Worm (Caenorhabditis elegans) whole organism, L1 larva: ENCODE results near the gene znf-706.

Source experiments
- F16B12.6 ChIP-seq: fragments of 150-350 bp; optimal IDR thresholded peaks from 2 replicates; lab custom pipeline; 2014; ENCODE audit warnings: missing biosample characterization, missing genetic modification characterization
- Y116A8C.19 ChIP-seq: sonication (generic microtip); optimal IDR thresholded peaks from 2 replicates; lab custom pipeline; 2016; ENCODE audit warnings: missing compliant biosample characterization, missing genetic modification characterization, borderline replicate concordance
- blmp-1 ChIP-seq: fragments of 150-350 bp; optimal IDR thresholded peaks from 2 replicates; lab custom pipeline; 2014; ENCODE audit warnings: missing biosample characterization, missing genetic modification characterization
- ceh-82 ChIP-seq, 3 experiments: fragments of 150-350 bp in 1 of 3; sonication (generic microtip) in 2 of 3; optimal IDR thresholded peaks; 2 replicates each; lab custom pipeline; 2014 to 2017; ENCODE audit warnings: missing biosample characterization in 3 of 3, missing genetic modification characterization in 3 of 3
- ces-1 ChIP-seq: fragments of 150-350 bp; optimal IDR thresholded peaks from 2 replicates; lab custom pipeline; 2014; ENCODE audit warnings: missing biosample characterization, missing genetic modification reagents, missing genetic modification characterization
- dpl-1 ChIP-seq, 3 experiments: fragments of 150-350 bp in 2 of 3; sonication (generic microtip) in 1 of 3; optimal IDR thresholded peaks; 2 replicates each; lab custom pipeline; 2014 to 2017; ENCODE audit warnings: missing biosample characterization in 3 of 3, missing genetic modification characterization in 3 of 3, missing genetic modification reagents in 3 of 3
- dsc-1 ChIP-seq: sonication (generic microtip); optimal IDR thresholded peaks from 2 replicates; lab custom pipeline; 2016; ENCODE audit warnings: mild to moderate bottlenecking, missing genetic modification characterization, missing compliant biosample characterization
- efl-1 ChIP-seq, 4 experiments: fragments of 150-350 bp; optimal IDR thresholded peaks in 3 of 4; peaks in 1 of 4; 1 replicate in 1 of 4; 2 replicates in 3 of 4; lab custom pipeline; 2014; ENCODE audit warnings: missing biosample characterization in 2 of 4, missing genetic modification characterization in 2 of 4, missing genetic modification reagents in 2 of 4
- fos-1 ChIP-seq: fragments of 150-350 bp; optimal IDR thresholded peaks from 2 replicates; lab custom pipeline; 2014; ENCODE audit warnings: missing biosample characterization, missing genetic modification characterization
- hlh-17 ChIP-seq: fragments of 200-800 bp; sonication (Bioruptor generic); optimal IDR thresholded peaks from 2 replicates; lab custom pipeline; 2018; ENCODE audit warnings: missing genetic modification characterization, mild to moderate bottlenecking, missing compliant biosample characterization, moderate library complexity, borderline replicate concordance
- lin-13 ChIP-seq: fragments of 150-350 bp; optimal IDR thresholded peaks from 2 replicates; lab custom pipeline; 2014; ENCODE audit warnings: missing biosample characterization, missing genetic modification reagents, missing genetic modification characterization
- lin-15B ChIP-seq: fragments of 150-350 bp; sonication (generic microtip); optimal IDR thresholded peaks from 3 replicates; lab custom pipeline; 2014; ENCODE audit warnings: missing biosample characterization, missing genetic modification characterization
- lin-35 ChIP-seq, 2 experiments: fragments of 150-350 bp; optimal IDR thresholded peaks; 2 replicates each; lab custom pipeline; 2014; ENCODE audit warnings: missing biosample characterization in 2 of 2, missing genetic modification characterization in 2 of 2, missing genetic modification reagents in 2 of 2
- lsy-2 ChIP-seq, 2 experiments: fragments of 150-350 bp; optimal IDR thresholded peaks; 2 replicates each; lab custom pipeline; 2014; ENCODE audit warnings: missing biosample characterization in 2 of 2, missing genetic modification characterization in 2 of 2
- mdl-1 ChIP-seq, 2 experiments: fragments of 150-350 bp; optimal IDR thresholded peaks; 2 replicates each; lab custom pipeline; 2014 to 2017; ENCODE audit warnings: missing biosample characterization in 2 of 2, missing genetic modification characterization in 2 of 2, inconsistent platforms in 1 of 2
- mep-1 ChIP-seq: fragments of 150-350 bp; optimal IDR thresholded peaks from 2 replicates; lab custom pipeline; 2014; ENCODE audit warnings: missing biosample characterization, missing genetic modification characterization
- nhr-19 ChIP-seq: fragments of 200-800 bp; sonication (Bioruptor generic); conservative IDR thresholded peaks from 2 replicates; pipeline ENCODE4 v1.3.6; 2022; ENCODE audit warnings: missing genetic modification characterization, missing compliant biosample characterization
- nhr-20 ChIP-seq: sonication (generic microtip); optimal IDR thresholded peaks from 2 replicates; lab custom pipeline; 2016; ENCODE audit warnings: mild to moderate bottlenecking, missing genetic modification characterization, missing compliant biosample characterization
- nhr-28 ChIP-seq: fragments of 150-350 bp; optimal IDR thresholded peaks from 2 replicates; lab custom pipeline; 2014; ENCODE audit warnings: missing biosample characterization, missing genetic modification characterization
- nhr-47 ChIP-seq: sonication (generic microtip); optimal IDR thresholded peaks from 2 replicates; lab custom pipeline; 2016; ENCODE audit warnings: mild to moderate bottlenecking, missing genetic modification characterization, moderate library complexity, missing compliant biosample characterization
- nhr-71 ChIP-seq: sonication (generic microtip); optimal IDR thresholded peaks from 2 replicates; lab custom pipeline; 2016; ENCODE audit warnings: mild to moderate bottlenecking, missing genetic modification characterization, moderate library complexity, missing compliant biosample characterization
- nhr-85 ChIP-seq: sonication (generic microtip); peaks from one replicate; lab custom pipeline; 2016; ENCODE audit warnings: missing genetic modification characterization, inconsistent platforms, missing compliant biosample characterization
- pax-3 ChIP-seq: fragments of 200-800 bp; sonication (Bioruptor generic); optimal IDR thresholded peaks from 2 replicates; lab custom pipeline; 2018; ENCODE audit warnings: mild to moderate bottlenecking, missing genetic modification characterization, moderate library complexity, missing compliant biosample characterization
- rnt-1 ChIP-seq: sonication (generic microtip); optimal IDR thresholded peaks from 2 replicates; lab custom pipeline; 2016; ENCODE audit warnings: mild to moderate bottlenecking, missing genetic modification characterization, moderate library complexity, missing compliant biosample characterization
- skn-1 ChIP-seq: fragments of 150-350 bp; optimal IDR thresholded peaks from 2 replicates; lab custom pipeline; 2014; ENCODE audit warnings: missing biosample characterization, missing genetic modification characterization
- snu-23 ChIP-seq: sonication (generic microtip); optimal IDR thresholded peaks from 2 replicates; lab custom pipeline; 2016; ENCODE audit warnings: missing genetic modification characterization, missing compliant biosample characterization
- sox-4 ChIP-seq: sonication (generic microtip); optimal IDR thresholded peaks from 2 replicates; lab custom pipeline; 2016; ENCODE audit warnings: missing genetic modification characterization, missing compliant biosample characterization
- sup-37 ChIP-seq: fragments of 200-800 bp; sonication (Bioruptor generic); optimal IDR thresholded peaks from 2 replicates; lab custom pipeline; 2018; ENCODE audit warnings: mild to moderate bottlenecking, missing genetic modification characterization, missing compliant biosample characterization
- swsn-7 ChIP-seq: sonication (generic microtip); optimal IDR thresholded peaks from 2 replicates; lab custom pipeline; 2016; ENCODE audit warnings: missing genetic modification characterization, missing compliant biosample characterization
- tbx-2 ChIP-seq: sonication (generic microtip); optimal IDR thresholded peaks from 2 replicates; lab custom pipeline; 2016; ENCODE audit warnings: missing genetic modification characterization, missing compliant biosample characterization
- unc-62 ChIP-seq: fragments of 150-350 bp; optimal IDR thresholded peaks from 2 replicates; lab custom pipeline; 2014; ENCODE audit warnings: missing biosample characterization, missing genetic modification reagents, missing genetic modification characterization
- vab-15 ChIP-seq: sonication (generic microtip); optimal IDR thresholded peaks from 2 replicates; lab custom pipeline; 2017; ENCODE audit warnings: missing genotype, mild to moderate bottlenecking, missing genetic modification characterization, missing compliant biosample characterization
- xbp-1 ChIP-seq: sonication (generic microtip); optimal IDR thresholded peaks from 2 replicates; lab custom pipeline; 2016; ENCODE audit warnings: missing genetic modification characterization, missing compliant biosample characterization
- ztf-11 ChIP-seq, 2 experiments: sonication (generic microtip); optimal IDR thresholded peaks; 2 replicates each; lab custom pipeline; 2016 to 2017; ENCODE audit warnings: missing genetic modification characterization in 2 of 2, missing biosample characterization in 1 of 2, missing compliant biosample characterization in 1 of 2

Gene znf-706

ce11 chrIV:9096160-9096879 is at the start of gene znf-706, which contains the start of gene cpna-3:
Gene znf-706, minus strand, starts transcription at chrIV:9096231.
Gene cpna-3, plus strand, starts transcription at chrIV:9096842.
- TF ChIP-seq lin-35 (GFP tag; optimal IDR thresholded peaks at IDR 0.05; lab: Kevin White, UChicago) (peak; percentile 60 to 75), nhr-20 (peak; percentile 11), dsc-1 (tag; lab: Kevin White, UChicago) (peak; percentile 12), nhr-71 (tag; lab: Kevin White, UChicago) (peak; percentile 41), lin-15B (tag; lab: Kevin White, UChicago) (peak; percentile 47), mep-1 (peak; percentile 43), snu-23 (GFP tag; lab: Kevin White, UChicago) (peak; percentile 54), nhr-28 (tag; lab: Kevin White, UChicago) (no peak), efl-1 (optimal IDR thresholded peaks at IDR 0.05; lab: Kevin White, UChicago) (peak; percentile 49 to 66), efl-1 (GFP tag; optimal IDR thresholded peaks at IDR 0.05 in 1 of 2; lab: Kevin White, UChicago) (peak; percentile 69 to 96), ceh-82 (tag; optimal IDR thresholded peaks at IDR 0.05; lab: Kevin White, UChicago) (peak; percentile 3 to 38 (median 14)), rnt-1 (tag; lab: Kevin White, UChicago) (peak; percentile 38), sup-37 (GFP tag; lab: Kevin White, UChicago) (no peak), nhr-85 (tag; lab: Kevin White, UChicago) (peak; percentile 4), ces-1 (GFP tag; lab: Kevin White, UChicago) (no peak), tbx-2 (tag; lab: Kevin White, UChicago) (peak; percentile 14), pax-3 (tag; lab: Kevin White, UChicago) (no peak), blmp-1 (no peak), F16B12.6 (tag; lab: Kevin White, UChicago) (peak; percentile 90), nhr-19 (GFP tag; lab: Robert Waterston, UW) (0 out of 2 replicates have a peak, but pooled peaks have one; percentile 9), skn-1 (tag; lab: Kevin White, UChicago) (peak; percentile 25), nhr-47 (tag; lab: Kevin White, UChicago) (peak; percentile 35), mdl-1 (tag; optimal IDR thresholded peaks at IDR 0.05; lab: Kevin White, UChicago) (peak in 1 of 2 experiments; percentile 28), lin-13 (GFP tag; lab: Kevin White, UChicago) (no peak), swsn-7 (peak; percentile 10), xbp-1 (peak; percentile 21), dpl-1 (GFP tag; optimal IDR thresholded peaks at IDR 0.05; lab: Kevin White, UChicago) (peak; percentile 65 to 70 (median 70)), lsy-2 (tag; optimal IDR thresholded peaks at IDR 0.05; lab: Kevin White, UChicago) (peak; percentile 28 to 50)

ce11 chrIV:9144405-9144804 is 48.4 kb upstream of the znf-706 start, which contains the start of gene flp-1:
Gene flp-1, plus strand, starts transcription at chrIV:9144705.
- TF ChIP-seq sox-4: no peak
- no peak for TF ChIP-seq Y116A8C.19
- no peak for TF ChIP-seq nhr-19 (GFP tag; lab: Robert Waterston, UW)
- TF ChIP-seq, all 84 proteins: peak for 0

ce11 chrIV:9140172-9140805 is 44.3 kb upstream of the znf-706 start:
- TF ChIP-seq ztf-11 (tag; optimal IDR thresholded peaks at IDR 0.05; lab: Kevin White, UChicago) (no peak), nhr-28 (tag; lab: Kevin White, UChicago) (no peak), fos-1 (no peak), unc-62 (GFP tag; lab: Kevin White, UChicago) (no peak), vab-15 (tag; lab: Kevin White, UChicago) (no peak)

- no peak for TF ChIP-seq hlh-17 (GFP tag; lab: Kevin White, UChicago)
- no peak for TF ChIP-seq swsn-7
- no peak for TF ChIP-seq dsc-1 (tag; lab: Kevin White, UChicago)
Measured at ce11 chrIV:9135377-9135776, 39.3 kb upstream of the znf-706 start, which contains the start of gene delm-1. Gene delm-1, minus strand, starts transcription at chrIV:9135477.
